Fruit fly (Drosophila melanogaster) whole organism, embryonic: ENCODE results near the gene CG10301.

Source experiments
- Bgb ChIP-seq: fragments of 200-800 bp; sonication (Bioruptor generic); IDR thresholded peaks from 2 replicates; pipeline ENCODE4 v1.3.6; 2022; ENCODE audit warnings: missing biosample characterization, missing genetic modification characterization; ENCODE audit not compliant: partially characterized antibody
- Blimp-1 ChIP-seq: fragments of 200-800 bp; sonication (Bioruptor generic); optimal IDR thresholded peaks from 3 replicates; lab custom pipeline; 2018; ENCODE audit warnings: missing biosample characterization, missing genetic modification characterization, mild to moderate bottlenecking, moderate library complexity, missing genetic modification reagents
- CG10267 ChIP-seq: fragments of 200-800 bp; sonication (Bioruptor generic); optimal IDR thresholded peaks from 2 replicates; lab custom pipeline; 2018; ENCODE audit warnings: missing biosample characterization, mild to moderate bottlenecking, missing genetic modification characterization, moderate library complexity
- CG12104 ChIP-seq: fragments of 200-800 bp; sonication (Bioruptor generic); optimal IDR thresholded peaks from 3 replicates; lab custom pipeline; 2016; ENCODE audit warnings: missing biosample characterization, missing genetic modification characterization
- CG1233 ChIP-seq: fragments of 200-800 bp; sonication (Bioruptor generic); optimal IDR thresholded peaks from 4 replicates; lab custom pipeline; 2018; ENCODE audit warnings: missing biosample characterization, mild to moderate bottlenecking, missing genetic modification characterization
- CG12391 ChIP-seq: fragments of 200-800 bp; sonication (Bioruptor generic); optimal IDR thresholded peaks from 3 replicates; lab custom pipeline; 2018; ENCODE audit warnings: missing biosample characterization, mild to moderate bottlenecking, missing genetic modification characterization, moderate library complexity
- CG12659 ChIP-seq: fragments of 200-800 bp; sonication (Bioruptor generic); optimal IDR thresholded peaks from 3 replicates; lab custom pipeline; 2017; ENCODE audit warnings: mild to moderate bottlenecking, missing biosample characterization, missing genetic modification reagents, missing genetic modification characterization
- CG13123 ChIP-seq: fragments of 200-800 bp; sonication (Bioruptor generic); optimal IDR thresholded peaks from 2 replicates; lab custom pipeline; 2016; ENCODE audit warnings: missing biosample characterization, missing genetic modification characterization
- CG13287 ChIP-seq: fragments of 200-800 bp; sonication (Bioruptor generic); IDR thresholded peaks from 2 replicates; pipeline ENCODE4 v1.3.6; 2022; ENCODE audit warnings: missing biosample characterization, missing genetic modification characterization; ENCODE audit not compliant: partially characterized antibody
- CG13894 ChIP-seq: fragments of 200-800 bp; sonication (Bioruptor generic); optimal IDR thresholded peaks from 3 replicates; lab custom pipeline; 2018; ENCODE audit warnings: missing biosample characterization, mild to moderate bottlenecking, missing genetic modification characterization, moderate library complexity
- CG14710 ChIP-seq: fragments of 200-800 bp; sonication (Bioruptor generic); optimal IDR thresholded peaks from 3 replicates; lab custom pipeline; 2019; ENCODE audit warnings: missing biosample characterization, mild to moderate bottlenecking, missing genetic modification characterization, moderate library complexity
- CG15011 ChIP-seq: fragments of 200-800 bp; sonication (Bioruptor generic); optimal IDR thresholded peaks from 3 replicates; lab custom pipeline; 2018; ENCODE audit warnings: missing biosample characterization, mild to moderate bottlenecking, missing genetic modification characterization
- CG17829 ChIP-seq: fragments of 200-800 bp; optimal IDR thresholded peaks from 2 replicates; lab custom pipeline; 2019; ENCODE audit warnings: missing biosample characterization, mild to moderate bottlenecking, missing genetic modification characterization, moderate library complexity
- CG18011 ChIP-seq: fragments of 200-800 bp; sonication (Bioruptor generic); optimal IDR thresholded peaks from 2 replicates; lab custom pipeline; 2017; ENCODE audit warnings: missing biosample characterization, missing genetic modification characterization, mild to moderate bottlenecking, moderate library complexity, missing genotype
- CG2202 ChIP-seq: fragments of 200-800 bp; sonication (Bioruptor generic); optimal IDR thresholded peaks from 2 replicates; lab custom pipeline; 2018; ENCODE audit warnings: missing biosample characterization, mild to moderate bottlenecking, missing genetic modification characterization
- CG30020 ChIP-seq: fragments of 200-800 bp; optimal IDR thresholded peaks from 2 replicates; lab custom pipeline; 2019; ENCODE audit warnings: missing biosample characterization, mild to moderate bottlenecking, missing genetic modification characterization, moderate library complexity
- CG32767 ChIP-seq: fragments of 200-800 bp; sonication (Bioruptor generic); IDR thresholded peaks from 2 replicates; pipeline ENCODE4 v1.3.6; 2022; ENCODE audit warnings: missing biosample characterization, missing genetic modification characterization
- CG3838 ChIP-seq: fragments of 200-800 bp; sonication (Bioruptor generic); optimal IDR thresholded peaks from 3 replicates; lab custom pipeline; 2016; ENCODE audit warnings: missing biosample characterization, missing genetic modification characterization
- CG43689 ChIP-seq: fragments of 200-800 bp; sonication (Bioruptor generic); IDR thresholded peaks from 2 replicates; pipeline ENCODE4 v1.3.6; 2022; ENCODE audit warnings: missing biosample characterization, missing genetic modification characterization
- CG4820 ChIP-seq: fragments of 200-800 bp; sonication (Bioruptor generic); optimal IDR thresholded peaks from 3 replicates; lab custom pipeline; 2016; ENCODE audit warnings: missing biosample characterization, missing genetic modification characterization
- CG7357 ChIP-seq: fragments of 200-800 bp; sonication (Bioruptor generic); IDR thresholded peaks from 3 replicates; pipeline ENCODE4 v1.3.6; 2022; ENCODE audit warnings: missing biosample characterization, missing genetic modification characterization
- CG8924 ChIP-seq: fragments of 200-800 bp; optimal IDR thresholded peaks from 3 replicates; lab custom pipeline; 2019; ENCODE audit warnings: missing biosample characterization, mild to moderate bottlenecking, missing genetic modification characterization, moderate library complexity
- D19B ChIP-seq: fragments of 200-800 bp; sonication (Bioruptor generic); optimal IDR thresholded peaks from 2 replicates; lab custom pipeline; 2017; ENCODE audit warnings: missing biosample characterization, mild to moderate bottlenecking, missing genetic modification characterization
- Jarid2 ChIP-seq: fragments of 200-800 bp; sonication (Bioruptor generic); optimal IDR thresholded peaks from 3 replicates; lab custom pipeline; 2017; ENCODE audit warnings: mild to moderate bottlenecking, missing biosample characterization, missing genetic modification reagents, missing genetic modification characterization
- MESR4 ChIP-seq: fragments of 200-800 bp; sonication (Bioruptor generic); optimal IDR thresholded peaks from 2 replicates; lab custom pipeline; 2018; ENCODE audit warnings: missing biosample characterization, mild to moderate bottlenecking, missing genetic modification characterization, moderate library complexity
- Max ChIP-seq: fragments of 200-800 bp; sonication (Bioruptor generic); optimal IDR thresholded peaks from 2 replicates; lab custom pipeline; 2016; ENCODE audit warnings: missing biosample characterization, mild to moderate bottlenecking, missing genetic modification characterization
- Neu2 ChIP-seq: fragments of 200-800 bp; sonication (Bioruptor generic); optimal IDR thresholded peaks from 3 replicates; lab custom pipeline; 2016; ENCODE audit warnings: missing biosample characterization, missing genetic modification characterization, borderline replicate concordance
- Spps ChIP-seq: fragments of 200-800 bp; sonication (Bioruptor generic); optimal IDR thresholded peaks from 2 replicates; lab custom pipeline; 2018; ENCODE audit warnings: missing biosample characterization, mild to moderate bottlenecking, missing genetic modification characterization
- Tbp ChIP-seq: fragments of >200 bp; optimal IDR thresholded peaks from 2 replicates; lab custom pipeline; 2018; ENCODE audit warnings: missing biosample characterization, missing genetic modification characterization
- Usf ChIP-seq: fragments of 200-800 bp; sonication (Bioruptor generic); optimal IDR thresholded peaks from 2 replicates; lab custom pipeline; 2017; ENCODE audit warnings: missing genotype, missing biosample characterization, missing genetic modification characterization
- aop ChIP-seq: fragments of 200-800 bp; sonication (Bioruptor generic); IDR thresholded peaks from 2 replicates; pipeline ENCODE4 v1.3.6; 2022; ENCODE audit warnings: missing biosample characterization, missing genetic modification characterization
- ash1 ChIP-seq: fragments of 200-800 bp; sonication (Bioruptor generic); optimal IDR thresholded peaks from 2 replicates; lab custom pipeline; 2018; ENCODE audit warnings: missing biosample characterization, mild to moderate bottlenecking, missing genetic modification characterization
- caup ChIP-seq: fragments of 200-800 bp; sonication (Bioruptor generic); optimal IDR thresholded peaks from 3 replicates; lab custom pipeline; 2017; ENCODE audit warnings: missing biosample characterization, mild to moderate bottlenecking, missing genetic modification characterization, moderate library complexity; ENCODE audit not compliant: severe bottlenecking
- crc ChIP-seq: fragments of 200-800 bp; sonication (Bioruptor generic); optimal IDR thresholded peaks from 2 replicates; lab custom pipeline; 2016; ENCODE audit warnings: missing biosample characterization, missing genetic modification characterization
- crp ChIP-seq, 2 experiments: fragments of 200-800 bp; sonication (Bioruptor generic); optimal IDR thresholded peaks; 2 replicates in 1 of 2; 3 replicates in 1 of 2; lab custom pipeline; 2017; ENCODE audit warnings: missing biosample characterization in 2 of 2, missing genetic modification characterization in 2 of 2, mild to moderate bottlenecking in 1 of 2, moderate library complexity in 1 of 2
- dmrt99B ChIP-seq: fragments of 200-800 bp; sonication (Bioruptor generic); optimal IDR thresholded peaks from 2 replicates; lab custom pipeline; 2018; ENCODE audit warnings: missing biosample characterization, mild to moderate bottlenecking, missing genetic modification characterization, moderate library complexity
- esg ChIP-seq: fragments of 200-800 bp; sonication (Bioruptor generic); conservative IDR thresholded peaks from 2 replicates; pipeline ENCODE4 v1.3.6; 2022; ENCODE audit warnings: missing biosample characterization, missing genetic modification characterization
- fd64A ChIP-seq: fragments of 200-800 bp; sonication (Bioruptor generic); optimal IDR thresholded peaks from 3 replicates; lab custom pipeline; 2018; ENCODE audit warnings: missing biosample characterization, mild to moderate bottlenecking, missing genetic modification characterization
- hkb ChIP-seq, 2 experiments: fragments of 200-800 bp in 1 of 2; fragments of >200 bp in 1 of 2; sonication (Bioruptor generic) in 1 of 2; IDR thresholded peaks in 1 of 2; optimal IDR thresholded peaks in 1 of 2; 2 replicates each; pipeline versions ENCODE4 v1.3.6 to Lab custom; 2017 to 2022; ENCODE audit warnings: missing biosample characterization in 1 of 2, missing genetic modification characterization in 1 of 2
- jing ChIP-seq: fragments of 200-800 bp; sonication (Bioruptor generic); optimal IDR thresholded peaks from 2 replicates; lab custom pipeline; 2018; ENCODE audit warnings: missing biosample characterization, mild to moderate bottlenecking, missing genetic modification characterization
- lab ChIP-seq: fragments of 200-800 bp; sonication (Bioruptor generic); optimal IDR thresholded peaks from 3 replicates; lab custom pipeline; 2017; ENCODE audit warnings: missing biosample characterization, missing genetic modification characterization, mild to moderate bottlenecking, moderate library complexity, missing genetic modification reagents
- ro ChIP-seq: fragments of 200-800 bp; sonication (Bioruptor generic); IDR thresholded peaks from 2 replicates; pipeline ENCODE4 v1.3.6; 2022; ENCODE audit warnings: missing biosample characterization, missing genetic modification characterization
- stwl ChIP-seq: fragments of 200-800 bp; sonication (Bioruptor generic); optimal IDR thresholded peaks from 3 replicates; lab custom pipeline; 2018; ENCODE audit warnings: missing biosample characterization, mild to moderate bottlenecking, missing genetic modification characterization, moderate library complexity
- tgo ChIP-seq: fragments of 200-800 bp; sonication (Bioruptor generic); IDR thresholded peaks from 3 replicates; pipeline ENCODE4 v1.3.6; 2022; ENCODE audit warnings: missing biosample characterization, missing genetic modification characterization
- tna ChIP-seq: fragments of 200-800 bp; sonication (Bioruptor generic); IDR thresholded peaks from 2 replicates; pipeline ENCODE4 v1.3.6; 2022; ENCODE audit warnings: missing biosample characterization, missing genetic modification characterization; ENCODE audit not compliant: partially characterized antibody
- toy ChIP-seq: fragments of 200-800 bp; sonication (Bioruptor generic); IDR thresholded peaks from 2 replicates; pipeline ENCODE4 v1.3.6; 2022; ENCODE audit warnings: missing biosample characterization, missing genetic modification characterization
- unpg ChIP-seq: fragments of 200-800 bp; sonication (Bioruptor generic); optimal IDR thresholded peaks from 3 replicates; lab custom pipeline; 2018; ENCODE audit warnings: missing biosample characterization, mild to moderate bottlenecking, missing genetic modification characterization, moderate library complexity
- vvl ChIP-seq: fragments of 200-800 bp; sonication (Bioruptor generic); IDR thresholded peaks from 2 replicates; pipeline ENCODE4 v1.3.6; 2022; ENCODE audit warnings: missing biosample characterization, missing genetic modification characterization
- yki ChIP-seq: fragments of >200 bp; optimal IDR thresholded peaks from 3 replicates; lab custom pipeline; 2018
- zf30C ChIP-seq: fragments of 200-800 bp; sonication (Bioruptor generic); optimal IDR thresholded peaks from 3 replicates; lab custom pipeline; 2018; ENCODE audit warnings: missing biosample characterization, mild to moderate bottlenecking, missing genetic modification characterization

Gene CG10301

dm6 chr3R:23721936-23722335 lies 12.0 kb downstream of the CG10301 start (continued):
- TF ChIP-seq CG32767 (GFP tag; lab: Robert Waterston, UW), result no peak
- TF ChIP-seq CG13123 (GFP tag; lab: Kevin White, UChicago), result no peak
- TF ChIP-seq CG1233 (GFP tag; lab: Kevin White, UChicago), result no peak
- TF ChIP-seq CG12104 (GFP tag; lab: Kevin White, UChicago), result no peak
- no peak for TF ChIP-seq zf30C (GFP tag; lab: Kevin White, UChicago)
- TF ChIP-seq Tbp, result no peak
- no peak for TF ChIP-seq CG43689 (GFP tag; lab: Robert Waterston, UW)
- TF ChIP-seq jing (GFP tag; lab: Kevin White, UChicago), result no peak
- peak; percentile 14 for TF ChIP-seq CG14710 (tag; lab: Kevin White, UChicago)
- peak; percentile 77 for TF ChIP-seq stwl (tag; lab: Kevin White, UChicago)
- no peak for TF ChIP-seq dmrt99B (tag; lab: Kevin White, UChicago)
- no peak for TF ChIP-seq ro (GFP tag; lab: Robert Waterston, UW)
- TF ChIP-seq ash1 (GFP tag; lab: Kevin White, UChicago), result no peak
- TF ChIP-seq Spps (tag; lab: Kevin White, UChicago), result no peak
- no peak for TF ChIP-seq MESR4 (GFP tag; lab: Kevin White, UChicago)
- TF ChIP-seq yki (lab: Kevin White, UChicago), result no peak
- no peak for TF ChIP-seq Max (GFP tag; lab: Kevin White, UChicago)
- TF ChIP-seq crp (GFP tag; optimal IDR thresholded peaks at IDR 0.05; lab: Kevin White, UChicago), result no peak
- peak; percentile 63 for TF ChIP-seq CG17829 (tag; lab: Kevin White, UChicago)
- no peak for TF ChIP-seq crc (GFP tag; lab: Kevin White, UChicago)
- TF ChIP-seq CG15011 (GFP tag; lab: Kevin White, UChicago), result no peak
- peak; percentile 12 for TF ChIP-seq CG8924 (tag; lab: Kevin White, UChicago)
- TF ChIP-seq CG13287 (GFP tag; lab: Robert Waterston, UW), result peak; percentile 31; the same call in 1 of the 2 replicates
- no peak for TF ChIP-seq CG2202 (tag; lab: Kevin White, UChicago)
- TF ChIP-seq lab (GFP tag; lab: Kevin White, UChicago), result peak; percentile 10
- TF ChIP-seq tna, result no peak
- no peak for TF ChIP-seq CG3838 (GFP tag; lab: Kevin White, UChicago)
- no peak for TF ChIP-seq esg (GFP tag; lab: Robert Waterston, UW)
- TF ChIP-seq caup (GFP tag; lab: Kevin White, UChicago), result no peak
- peak; percentile 43 for TF ChIP-seq CG12391 (tag; lab: Kevin White, UChicago)
- no peak for TF ChIP-seq toy (GFP tag; lab: Robert Waterston, UW)
- TF ChIP-seq CG13894 (tag; lab: Kevin White, UChicago), result peak; percentile 83
- no peak for TF ChIP-seq Neu2 (GFP tag; lab: Kevin White, UChicago)
- peak; percentile 23 for TF ChIP-seq unpg (GFP tag; lab: Kevin White, UChicago)
- TF ChIP-seq aop (GFP tag; lab: Robert Waterston, UW), result no peak
- no peak for TF ChIP-seq Usf
- TF ChIP-seq CG7357, result no peak
- TF ChIP-seq hkb (optimal IDR thresholded peaks at IDR 0.05; lab: Kevin White, UChicago), result no peak
- TF ChIP-seq hkb (GFP tag; IDR thresholded peaks at IDR 0.05; lab: Robert Waterston, UW), result no peak
- TF ChIP-seq fd64A (GFP tag; lab: Kevin White, UChicago), result no peak
- no peak for TF ChIP-seq Blimp-1 (GFP tag; lab: Kevin White, UChicago)
- TF ChIP-seq tgo (GFP tag; lab: Robert Waterston, UW), result no peak
- no peak for TF ChIP-seq CG18011 (GFP tag; lab: Kevin White, UChicago)
- no peak for TF ChIP-seq CG30020 (tag; lab: Kevin White, UChicago)
- no peak for TF ChIP-seq CG4820 (GFP tag; lab: Kevin White, UChicago)
- TF ChIP-seq CG10267 (tag; lab: Kevin White, UChicago), result peak; percentile 42
- no peak for TF ChIP-seq D19B (GFP tag; lab: Kevin White, UChicago)
- peak; percentile 1 for TF ChIP-seq Jarid2 (GFP tag; lab: Kevin White, UChicago)
- TF ChIP-seq Bgb, result peak; percentile 42; the same call in 1 of the 2 replicates
- TF ChIP-seq CG12659 (GFP tag; lab: Kevin White, UChicago), result peak; percentile 61
- peak; percentile 40; the same call in 1 of the 2 replicates for TF ChIP-seq vvl (GFP tag; lab: Robert Waterston, UW)
